Worm (Caenorhabditis elegans): ENCODE data around the gene lig-4.

The lig-4 gene

ce11 chrIII:7533012-7533411 lies 11.7 kb downstream of the lig-4 start:
- TF ChIP-seq blmp-1 (tag; optimal IDR thresholded peaks at IDR 0.05): peak; percentile 13
- no peak for TF ChIP-seq hpl-2 (GFP tag; optimal IDR thresholded peaks at IDR 0.05)
- TF ChIP-seq lsy-2 (tag; optimal IDR thresholded peaks at IDR 0.05): peak in 1 of 2 experiments; percentile 8

- no peak for TF ChIP-seq ztf-4 (tag; optimal IDR thresholded peaks at IDR 0.05)
- peak; percentile 76 for TF ChIP-seq nhr-71 (tag; optimal IDR thresholded peaks at IDR 0.05)
- TF ChIP-seq lsy-2 (tag; optimal IDR thresholded peaks at IDR 0.05): peak; percentile 65 to 81
- TF ChIP-seq tbx-2 (tag; optimal IDR thresholded peaks at IDR 0.05): peak; percentile 77
- TF ChIP-seq sox-4 (tag; optimal IDR thresholded peaks at IDR 0.05): no peak
- TF ChIP-seq jun-1 (tag; optimal IDR thresholded peaks at IDR 0.05): no peak
- TF ChIP-seq ztf-11 (tag; optimal IDR thresholded peaks at IDR 0.05): peak in 1 of 2 experiments; percentile 62
- peak; percentile 44 for TF ChIP-seq snu-23 (GFP tag; optimal IDR thresholded peaks at IDR 0.05)
- TF ChIP-seq lin-14 (GFP tag; optimal IDR thresholded peaks at IDR 0.05): peak; percentile 85
- TF ChIP-seq grh-1 (GFP tag; IDR thresholded peaks at IDR 0.05): no peak
- no peak for TF ChIP-seq nhr-76 (tag; optimal IDR thresholded peaks at IDR 0.05)
- no peak for TF ChIP-seq C34B4.2 (tag; optimal IDR thresholded peaks at IDR 0.05)
- no peak for TF ChIP-seq mef-2 (tag; optimal IDR thresholded peaks at IDR 0.05)
- TF ChIP-seq nhr-20 (tag; optimal IDR thresholded peaks at IDR 0.05): peak; percentile 44
- TF ChIP-seq nhr-19 (GFP tag; conservative IDR thresholded peaks at IDR 0.05): peak; percentile 51
- no peak for TF ChIP-seq sptf-1 (tag; optimal IDR thresholded peaks at IDR 0.05)
- peak; percentile 31 for TF ChIP-seq swsn-7 (tag; optimal IDR thresholded peaks at IDR 0.05)
- no peak for TF ChIP-seq unc-30 (tag; optimal IDR thresholded peaks at IDR 0.05)
- TF ChIP-seq nhr-90 (tag; optimal IDR thresholded peaks at IDR 0.05; ENCODE audit: poor library complexity): peak; percentile 16
- TF ChIP-seq rnt-1 (tag; optimal IDR thresholded peaks at IDR 0.05): peak; percentile 70
- TF ChIP-seq fkh-8 (tag; optimal IDR thresholded peaks at IDR 0.05): no peak
- TF ChIP-seq vab-15 (tag; optimal IDR thresholded peaks at IDR 0.05): no peak
- TF ChIP-seq xbp-1 (tag; optimal IDR thresholded peaks at IDR 0.05): peak; percentile 34
- TF ChIP-seq blmp-1 (tag; optimal IDR thresholded peaks at IDR 0.05): peak; percentile 89
- TF ChIP-seq mab-9 (GFP tag; IDR thresholded peaks at IDR 0.05): no peak
- TF ChIP-seq nhr-85 (tag): peak; percentile 89
- no peak for TF ChIP-seq ceh-63 (GFP tag; optimal IDR thresholded peaks at IDR 0.05)
- TF ChIP-seq mep-1 (tag; optimal IDR thresholded peaks at IDR 0.05): peak; percentile 45
- no peak for TF ChIP-seq nhr-47 (tag; optimal IDR thresholded peaks at IDR 0.05)
- no peak for TF ChIP-seq F16B12.6 (tag; optimal IDR thresholded peaks at IDR 0.05)
These were observed 13.4 kb downstream of the lig-4 start for ce11 chrIII:7534648-7535047.

- TF ChIP-seq lin-15B (tag; optimal IDR thresholded peaks at IDR 0.05): no peak
- TF ChIP-seq nhr-20 (tag; optimal IDR thresholded peaks at IDR 0.05): no peak
- TF ChIP-seq blmp-1 (tag; optimal IDR thresholded peaks at IDR 0.05): no peak
- TF ChIP-seq unc-86 (tag; optimal IDR thresholded peaks at IDR 0.05): no peak
- peak; percentile 11 for TF ChIP-seq rnt-1 (tag; optimal IDR thresholded peaks at IDR 0.05)
- no peak for TF ChIP-seq nhr-12 (tag; optimal IDR thresholded peaks at IDR 0.05)
- no peak for TF ChIP-seq lin-39 (tag; optimal IDR thresholded peaks at IDR 0.05)
These were observed 14.1 kb downstream of the lig-4 start for ce11 chrIII:7535347-7535746.

ce11 chrIII:7536559-7536958 lies 15.3 kb downstream of the lig-4 start, which contains the start of gene lin-39:
Gene lin-39, minus strand, starts transcription at chrIII:7536632.
- TF ChIP-seq nhr-71 (tag; optimal IDR thresholded peaks at IDR 0.05) (peak; percentile 11), rnt-1 (tag; optimal IDR thresholded peaks at IDR 0.05) (peak; percentile 38), lin-14 (GFP tag; optimal IDR thresholded peaks at IDR 0.05) (peak; percentile 68), aha-1 (tag; optimal IDR thresholded peaks at IDR 0.05) (no peak), mab-9 (GFP tag; IDR thresholded peaks at IDR 0.05) (peak; percentile 43; the same call in 1 of the 2 replicates), egl-27 (tag; optimal IDR thresholded peaks at IDR 0.05) (no peak), lsy-2 (tag; optimal IDR thresholded peaks at IDR 0.05) (peak in 1 of 2 experiments; percentile 47)
